Worm (Caenorhabditis elegans) whole organism, L4 larva: Measurements from ENCODE around the gene his-16.
"Not testable (repeated sequence)": the region's sequence is repeated elsewhere in the genome, so short reads cannot be mapped to it uniquely, and the experiment has no call there.

Experiments
- F26F4.8 ChIP-seq: fragments of 200-800 bp; sonication (Bioruptor generic); conservative IDR thresholded peaks from 2 replicates; pipeline ENCODE4 v1.3.6; 2022; ENCODE audit warnings: missing genetic modification characterization, missing compliant biosample characterization
- F44E2.7 ChIP-seq: fragments of 200-800 bp; sonication (Bioruptor generic); IDR thresholded peaks from 2 replicates; pipeline ENCODE4 v2.1.2; 2022; ENCODE audit warnings: missing genetic modification characterization, missing compliant biosample characterization
- F49E8.2 ChIP-seq: sonication (generic microtip); optimal IDR thresholded peaks from 2 replicates; lab custom pipeline; 2016; ENCODE audit warnings: missing compliant biosample characterization, mild to moderate bottlenecking, missing genetic modification characterization, borderline replicate concordance
- T26A8.4 ChIP-seq: fragments of 200-800 bp; sonication (Bioruptor generic); IDR thresholded peaks from 2 replicates; pipeline ENCODE4 v1.3.6; 2022; ENCODE audit warnings: missing genetic modification characterization, missing compliant biosample characterization
- Y105C5A.15 ChIP-seq: fragments of 200-800 bp; sonication (Bioruptor generic); IDR thresholded peaks from 2 replicates; pipeline ENCODE4 v1.3.6; 2022; ENCODE audit warnings: missing genetic modification characterization, missing compliant biosample characterization
- Y48G9A.11 ChIP-seq: fragments of 200-800 bp; sonication (Bioruptor generic); IDR thresholded peaks from 2 replicates; pipeline ENCODE4 v1.3.6; 2022; ENCODE audit warnings: missing genetic modification reagents, missing genetic modification characterization, missing compliant biosample characterization
- aha-1 ChIP-seq: fragments of 150-350 bp; peaks from one replicate; lab custom pipeline; 2014; ENCODE audit warnings: missing biosample characterization, missing genetic modification characterization
- ceh-20 ChIP-seq: fragments of 200-800 bp; sonication (Bioruptor generic); IDR thresholded peaks from 2 replicates; pipeline ENCODE4 v1.3.6; 2022; ENCODE audit warnings: missing genetic modification reagents, missing genetic modification characterization, missing compliant biosample characterization
- ceh-28 ChIP-seq: fragments of 150-350 bp; optimal IDR thresholded peaks from 2 replicates; lab custom pipeline; 2014; ENCODE audit warnings: missing biosample characterization, missing genetic modification reagents, missing genetic modification characterization
- ceh-62 ChIP-seq: sonication (generic microtip); optimal IDR thresholded peaks from 2 replicates; lab custom pipeline; 2017; ENCODE audit warnings: missing biosample characterization, missing genetic modification characterization
- ctbp-1 ChIP-seq: fragments of 200-800 bp; sonication (Bioruptor generic); IDR thresholded peaks from 2 replicates; pipeline ENCODE4 v1.3.6; 2022; ENCODE audit warnings: missing genetic modification reagents, missing genetic modification characterization, missing compliant biosample characterization
- daf-16 ChIP-seq, 3 experiments: sonication (generic microtip); optimal IDR thresholded peaks; 2 replicates each; lab custom pipeline; 2016 to 2017; ENCODE audit warnings: missing genetic modification characterization in 3 of 3, missing genetic modification reagents in 3 of 3, mild to moderate bottlenecking in 2 of 3, missing compliant biosample characterization in 2 of 3, missing biosample characterization in 1 of 3, moderate library complexity in 1 of 3
- daf-8 ChIP-seq: fragments of 200-800 bp; sonication (Bioruptor generic); IDR thresholded peaks from 2 replicates; pipeline ENCODE4 v1.3.6; 2022; ENCODE audit warnings: missing genetic modification characterization, missing compliant biosample characterization
- dmd-6 ChIP-seq: fragments of 200-800 bp; sonication (Bioruptor generic); IDR thresholded peaks from 2 replicates; pipeline ENCODE4 v1.3.6; 2022; ENCODE audit warnings: missing genetic modification reagents, missing genetic modification characterization, missing compliant biosample characterization
- dmd-9 ChIP-seq: fragments of 200-800 bp; sonication (Bioruptor generic); IDR thresholded peaks from 2 replicates; pipeline ENCODE4 v1.3.6; 2022; ENCODE audit warnings: missing genetic modification reagents, missing genetic modification characterization, missing compliant biosample characterization
- dve-1 ChIP-seq: sonication (generic microtip); optimal IDR thresholded peaks from 2 replicates; lab custom pipeline; 2017; ENCODE audit warnings: antibody characterized with exemption, mild to moderate bottlenecking, missing genetic modification characterization, missing compliant biosample characterization; ENCODE audit not compliant: insufficient read depth
- egl-27 ChIP-seq: sonication (generic microtip); optimal IDR thresholded peaks from 3 replicates; lab custom pipeline; 2017; ENCODE audit warnings: missing biosample characterization, missing genetic modification reagents, missing genetic modification characterization
- fos-1 ChIP-seq: fragments of 150-350 bp; optimal IDR thresholded peaks from 2 replicates; lab custom pipeline; 2014; ENCODE audit warnings: missing biosample characterization, missing genetic modification characterization
- hlh-30 ChIP-seq: sonication (generic microtip); optimal IDR thresholded peaks from 2 replicates; lab custom pipeline; 2017; ENCODE audit warnings: antibody characterized with exemption, mild to moderate bottlenecking, missing genetic modification characterization, missing compliant biosample characterization; ENCODE audit not compliant: insufficient read depth
- lin-13 ChIP-seq: fragments of 150-350 bp; optimal IDR thresholded peaks from 2 replicates; lab custom pipeline; 2014; ENCODE audit warnings: missing biosample characterization, missing genetic modification reagents, missing genetic modification characterization
- lin-15B ChIP-seq: fragments of 150-350 bp; sonication (generic microtip); optimal IDR thresholded peaks from 3 replicates; lab custom pipeline; 2014; ENCODE audit warnings: missing biosample characterization, missing genetic modification characterization
- lin-38 ChIP-seq: fragments of 200-800 bp; sonication (Bioruptor generic); IDR thresholded peaks from 2 replicates; pipeline ENCODE4 v1.3.6; 2022; ENCODE audit warnings: missing genetic modification reagents, missing genetic modification characterization, missing compliant biosample characterization
- mep-1 ChIP-seq: fragments of 150-350 bp; sonication (generic microtip); optimal IDR thresholded peaks from 3 replicates; lab custom pipeline; 2014; ENCODE audit warnings: missing biosample characterization, missing genetic modification characterization
- nhr-102 ChIP-seq: sonication (generic microtip); optimal IDR thresholded peaks from 2 replicates; lab custom pipeline; 2016; ENCODE audit warnings: mild to moderate bottlenecking, missing genetic modification characterization, moderate library complexity, missing compliant biosample characterization
- nhr-11 ChIP-seq: fragments of 150-350 bp; optimal IDR thresholded peaks from 2 replicates; lab custom pipeline; 2014; ENCODE audit warnings: missing biosample characterization, missing genetic modification characterization
- nhr-42 ChIP-seq: fragments of 200-800 bp; sonication (Bioruptor generic); IDR thresholded peaks from 2 replicates; pipeline ENCODE4 v1.3.6; 2022; ENCODE audit warnings: missing genetic modification characterization, missing compliant biosample characterization
- nhr-48 ChIP-seq: sonication (generic microtip); optimal IDR thresholded peaks from 2 replicates; lab custom pipeline; 2016; ENCODE audit warnings: mild to moderate bottlenecking, missing genetic modification characterization, missing compliant biosample characterization
- saeg-2 ChIP-seq: fragments of 200-800 bp; sonication (Bioruptor generic); IDR thresholded peaks from 2 replicates; pipeline ENCODE4 v1.3.6; 2022; ENCODE audit warnings: missing genetic modification reagents, missing genetic modification characterization, missing compliant biosample characterization
- set-16 ChIP-seq: fragments of 200-800 bp; sonication (Bioruptor generic); IDR thresholded peaks from 2 replicates; pipeline ENCODE4 v1.3.6; 2022; ENCODE audit warnings: missing genetic modification reagents, missing genetic modification characterization, missing compliant biosample characterization
- spr-3 ChIP-seq: fragments of 200-800 bp; sonication (Bioruptor generic); optimal IDR thresholded peaks from 2 replicates; lab custom pipeline; 2018; ENCODE audit warnings: mild to moderate bottlenecking, missing genetic modification characterization, missing compliant biosample characterization
- tag-97 ChIP-seq: fragments of 200-800 bp; sonication (Bioruptor generic); IDR thresholded peaks from 2 replicates; pipeline ENCODE4 v1.3.6; 2022; ENCODE audit warnings: missing genetic modification characterization, missing compliant biosample characterization
- tra-1 ChIP-seq: fragments of 200-800 bp; sonication (Bioruptor generic); IDR thresholded peaks from 2 replicates; pipeline ENCODE4 v1.3.6; 2022; ENCODE audit warnings: missing genetic modification reagents, missing genetic modification characterization, missing compliant biosample characterization
- unc-130 ChIP-seq: sonication (generic microtip); optimal IDR thresholded peaks from 2 replicates; lab custom pipeline; 2016; ENCODE audit warnings: missing genetic modification reagents, missing genetic modification characterization, missing compliant biosample characterization
- unc-39 ChIP-seq: sonication (generic microtip); optimal IDR thresholded peaks from 2 replicates; lab custom pipeline; 2017; ENCODE audit warnings: missing biosample characterization, missing genetic modification characterization
- unc-62 ChIP-seq, 3 experiments: fragments of 150-350 bp in 1 of 3; sonication (generic microtip); optimal IDR thresholded peaks in 2 of 3; peaks in 1 of 3; 1 replicate in 1 of 3; 2 replicates in 2 of 3; lab custom pipeline; 2014 to 2017; ENCODE audit warnings: missing biosample characterization in 3 of 3, missing genetic modification characterization in 3 of 3, missing genetic modification reagents in 3 of 3, missing genotype in 1 of 3

his-16 gene

ce11 chrII:13842340-13842739 is 24.4 kb upstream of the his-16 start:
- TF ChIP-seq egl-27 (no peak), ceh-62 (tag; lab: Kevin White, UChicago) (no peak), nhr-11 (tag; lab: Kevin White, UChicago) (no peak), aha-1 (tag; lab: Kevin White, UChicago) (peak; percentile 93), unc-130 (GFP tag; lab: Kevin White, UChicago) (no peak), dve-1 (tag; lab: Kevin White, UChicago) (no peak)

DNA sequence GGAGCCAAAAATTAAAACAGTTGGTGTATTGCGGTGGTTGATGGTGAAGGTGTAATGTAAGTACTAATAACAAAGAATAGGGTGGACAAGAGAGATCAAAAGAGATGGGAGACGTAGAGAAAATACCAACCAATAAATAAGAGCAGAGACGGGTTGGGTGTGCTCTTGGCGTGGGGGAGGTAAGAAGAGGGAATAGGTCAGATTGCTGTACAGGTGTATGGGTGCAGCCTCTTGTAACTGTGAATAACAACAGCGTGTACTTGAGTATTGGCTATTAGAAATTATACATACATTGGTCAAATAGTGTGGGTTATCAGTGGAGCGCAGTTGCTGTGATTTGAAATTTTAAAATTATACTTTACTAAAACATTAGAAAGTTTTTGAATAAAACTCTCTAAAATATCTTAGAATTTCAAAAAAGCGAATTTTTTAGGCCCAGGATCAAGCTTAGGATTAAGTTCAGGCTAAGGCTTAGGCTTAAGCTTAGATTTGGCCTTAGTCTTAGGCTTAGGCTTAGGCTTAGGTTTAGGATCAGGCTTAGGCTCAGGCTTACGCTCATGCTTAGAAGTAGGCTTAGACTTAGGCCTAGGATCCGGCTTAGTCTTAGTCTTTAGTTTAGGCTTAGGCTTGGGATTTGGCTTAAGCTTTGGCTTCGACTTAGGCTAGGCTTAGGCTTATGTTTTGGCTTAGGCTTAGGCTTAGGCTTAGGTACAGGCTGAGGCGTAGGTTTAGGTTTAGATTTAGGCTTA is 23.3 kb upstream of the his-16 start, which contains the start of gene F08G2.7:
F08G2.7 (minus strand) TSS at position 51 of the 749 bp plus-strand sequence.
- TF ChIP-seq lin-15B (tag; lab: Kevin White, UChicago) (no peak), unc-62 (GFP tag; optimal IDR thresholded peaks at IDR 0.05 in 1 of 2; lab: Kevin White, UChicago) (peak in 1 of 2 experiments; percentile 45), unc-62 (tag; optimal IDR thresholded peaks at IDR 0.05; lab: Kevin White, UChicago) (no peak), daf-8 (GFP tag; lab: Robert Waterston, UW) (no peak), F26F4.8 (GFP tag; lab: Robert Waterston, UW) (no peak)

DNA sequence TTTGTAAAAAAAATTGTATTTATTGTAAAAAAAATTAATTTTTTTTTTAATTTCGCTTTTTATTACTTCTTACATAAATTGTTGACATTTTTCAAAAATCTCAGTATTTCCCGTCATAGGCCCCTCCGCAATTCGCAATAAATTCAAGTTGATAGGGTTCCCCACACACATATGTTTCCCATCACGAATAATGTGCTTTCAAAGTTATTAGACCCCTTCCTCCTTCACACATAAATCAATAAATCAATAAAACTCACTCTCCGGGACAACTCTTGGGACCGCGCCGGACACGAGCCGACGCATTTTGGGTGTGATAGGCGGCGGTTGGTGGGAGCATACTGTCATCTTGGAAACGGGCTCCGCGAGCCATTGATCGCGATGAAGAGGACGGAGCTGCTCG is 21.5 kb upstream of the his-16 start:
- TF ChIP-seq fos-1 (tag; lab: Kevin White, UChicago): no peak
- peak; percentile 59; the same call in 1 of the 2 replicates for TF ChIP-seq set-16 (GFP tag; lab: Robert Waterston, UW)
- TF ChIP-seq ceh-28: peak; percentile 50
- TF ChIP-seq, all 104 proteins: peak for 2

ce11 chrII:13838403-13838802 is 20.5 kb upstream of the his-16 start:
- TF ChIP-seq nhr-42 (0 out of 2 replicates have a peak, but pooled peaks have one; percentile 28), set-16 (GFP tag; lab: Robert Waterston, UW) (peak; percentile 79), lin-13 (GFP tag; lab: Kevin White, UChicago) (no peak), F44E2.7 (peak; percentile 47; the same call in 1 of the 2 replicates)

- peak; percentile 42 for TF ChIP-seq dve-1 (tag; lab: Kevin White, UChicago)
- TF ChIP-seq F49E8.2 (tag; lab: Kevin White, UChicago): peak; percentile 29
- peak; percentile 4 for TF ChIP-seq aha-1 (tag; lab: Kevin White, UChicago)
- not testable (repeated sequence) for TF ChIP-seq daf-16 (GFP tag; optimal IDR thresholded peaks at IDR 0.05; lab: Kevin White, UChicago)
- peak; percentile 19 for TF ChIP-seq daf-16 (tag; optimal IDR thresholded peaks at IDR 0.05; lab: Kevin White, UChicago)
- TF ChIP-seq T26A8.4 (GFP tag; lab: Robert Waterston, UW): 0 out of 2 replicates have a peak, but pooled peaks have one; percentile 30
- peak; percentile 28 for TF ChIP-seq lin-13 (GFP tag; lab: Kevin White, UChicago)
- peak; percentile 50; the same call in 1 of the 2 replicates for TF ChIP-seq lin-38 (GFP tag; lab: Robert Waterston, UW)
- 0 out of 2 replicates have a peak, but pooled peaks have one; percentile 16 for TF ChIP-seq ctbp-1
These were observed 17.9 kb upstream of the his-16 start, which contains the start of gene ins-37 for ce11 chrII:13835724-13836307. ins-37 (minus strand) TSS chrII:13836107.

DNA sequence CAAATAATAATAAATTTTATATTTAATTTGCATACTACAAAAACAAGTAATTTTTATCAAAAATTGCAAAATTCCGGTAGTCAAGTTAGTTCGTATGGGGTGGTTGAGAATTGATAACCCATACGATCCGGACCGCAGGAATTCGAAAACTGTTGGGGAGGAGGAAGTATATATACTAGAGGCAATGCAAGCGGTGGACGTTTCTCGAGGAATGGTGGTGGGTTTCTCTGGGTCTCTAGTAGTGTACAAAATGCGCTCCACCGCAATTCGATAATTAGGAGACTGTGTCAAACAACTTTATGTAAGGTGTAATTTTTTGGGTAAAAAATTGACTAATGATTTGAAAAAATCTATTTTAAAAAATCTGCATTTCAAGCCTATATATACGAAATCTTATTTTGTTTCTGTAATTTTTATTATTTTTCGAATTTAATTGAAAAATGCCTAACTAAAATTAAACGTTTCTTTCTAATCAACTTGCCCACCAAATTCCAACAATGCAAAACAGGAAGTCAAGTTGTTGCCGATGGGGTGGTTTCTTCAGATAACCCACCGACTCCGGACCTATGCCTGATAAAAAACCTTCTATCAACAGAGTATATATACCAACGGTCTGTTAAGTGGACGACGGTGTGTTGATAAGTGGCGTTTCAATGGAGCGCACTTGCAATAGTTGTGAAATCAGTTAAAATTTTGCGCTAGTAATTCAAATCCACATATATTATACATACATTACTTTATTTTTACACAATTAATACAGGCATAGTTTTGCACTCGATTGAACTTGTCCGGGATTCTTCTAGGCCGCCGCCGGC is 16.6 kb upstream of the his-16 start:
- TF ChIP-seq spr-3 (GFP tag; lab: Kevin White, UChicago): peak; percentile 89
- no peak for TF ChIP-seq egl-27
- no peak for TF ChIP-seq tag-97 (GFP tag; lab: Robert Waterston, UW)
- peak; percentile 78 for TF ChIP-seq nhr-48
- peak; percentile 85 for TF ChIP-seq dmd-9 (GFP tag; lab: Robert Waterston, UW)
- TF ChIP-seq ceh-20 (GFP tag; lab: Robert Waterston, UW): peak; percentile 91
- TF ChIP-seq Y48G9A.11 (GFP tag; lab: Robert Waterston, UW): peak; percentile 55; the same call in 1 of the 2 replicates
- peak; percentile 9 for TF ChIP-seq fos-1 (tag; lab: Kevin White, UChicago)
- peak; percentile 95 for TF ChIP-seq tra-1 (GFP tag; lab: Robert Waterston, UW)
- TF ChIP-seq nhr-102 (tag; lab: Kevin White, UChicago): peak; percentile 90
- TF ChIP-seq daf-8 (GFP tag; lab: Robert Waterston, UW): no peak
- TF ChIP-seq saeg-2 (GFP tag; lab: Robert Waterston, UW): peak; percentile 70; the same call in 1 of the 2 replicates
- no peak for TF ChIP-seq ceh-28
- TF ChIP-seq unc-39: no peak
- peak; percentile 88 for TF ChIP-seq hlh-30 (tag; lab: Kevin White, UChicago)
- peak; percentile 93 for TF ChIP-seq mep-1 (tag; lab: Kevin White, UChicago)
- peak; percentile 85 for TF ChIP-seq dmd-6 (GFP tag; lab: Robert Waterston, UW)
- TF ChIP-seq Y105C5A.15: 0 out of 2 replicates have a peak, but pooled peaks have one; percentile 65
